Worm (Caenorhabditis elegans) whole organism, L1 larva: ENCODE results near the gene dnj-17.

Source experiments
- C04F5.9 ChIP-seq: sonication (generic microtip); optimal IDR thresholded peaks from 2 replicates; lab custom pipeline; 2016; ENCODE audit warnings: missing genetic modification characterization, missing compliant biosample characterization
- C16A3.4 ChIP-seq: fragments of 150-350 bp; optimal IDR thresholded peaks from 2 replicates; lab custom pipeline; 2014; ENCODE audit warnings: missing biosample characterization, missing genetic modification characterization
- alr-1 ChIP-seq: fragments of 200-800 bp; sonication (Bioruptor generic); optimal IDR thresholded peaks from 2 replicates; lab custom pipeline; 2018; ENCODE audit warnings: borderline replicate concordance, mild to moderate bottlenecking, missing genetic modification characterization, missing compliant biosample characterization
- aly-2 ChIP-seq: fragments of 150-350 bp; optimal IDR thresholded peaks from 2 replicates; lab custom pipeline; 2014; ENCODE audit warnings: missing biosample characterization, missing genetic modification characterization
- ama-1 ChIP-seq: fragments of 150-350 bp; optimal IDR thresholded peaks from 2 replicates; lab custom pipeline; 2014
- blmp-1 ChIP-seq: fragments of 150-350 bp; optimal IDR thresholded peaks from 2 replicates; lab custom pipeline; 2014; ENCODE audit warnings: missing biosample characterization, missing genetic modification characterization
- ceh-8 ChIP-seq: fragments of 200-800 bp; sonication (Bioruptor generic); optimal IDR thresholded peaks from 2 replicates; lab custom pipeline; 2018; ENCODE audit warnings: mild to moderate bottlenecking, missing genetic modification characterization, moderate library complexity, missing compliant biosample characterization
- ceh-82 ChIP-seq, 3 experiments: fragments of 150-350 bp in 1 of 3; sonication (generic microtip) in 2 of 3; optimal IDR thresholded peaks; 2 replicates each; lab custom pipeline; 2014 to 2017; ENCODE audit warnings: missing biosample characterization in 3 of 3, missing genetic modification characterization in 3 of 3
- dsc-1 ChIP-seq: sonication (generic microtip); optimal IDR thresholded peaks from 2 replicates; lab custom pipeline; 2016; ENCODE audit warnings: mild to moderate bottlenecking, missing genetic modification characterization, missing compliant biosample characterization
- efl-1 ChIP-seq, 4 experiments: fragments of 150-350 bp; optimal IDR thresholded peaks in 3 of 4; peaks in 1 of 4; 1 replicate in 1 of 4; 2 replicates in 3 of 4; lab custom pipeline; 2014; ENCODE audit warnings: missing biosample characterization in 2 of 4, missing genetic modification characterization in 2 of 4, missing genetic modification reagents in 2 of 4
- egl-13 ChIP-seq: sonication (generic microtip); optimal IDR thresholded peaks from 2 replicates; lab custom pipeline; 2016; ENCODE audit warnings: missing genotype, missing genetic modification reagents, missing genetic modification characterization, missing compliant biosample characterization
- egl-27 ChIP-seq, 2 experiments: fragments of 150-350 bp in 1 of 2; sonication (generic microtip); optimal IDR thresholded peaks; 3 replicates each; lab custom pipeline; 2017 to 2018; ENCODE audit warnings: missing biosample characterization in 2 of 2, missing genetic modification characterization in 2 of 2, missing genetic modification reagents in 2 of 2
- elt-2 ChIP-seq: sonication (generic microtip); optimal IDR thresholded peaks from 2 replicates; lab custom pipeline; 2016; ENCODE audit warnings: missing genetic modification characterization, mild to moderate bottlenecking, inconsistent platforms, missing compliant biosample characterization, missing genetic modification reagents
- elt-3 ChIP-seq, 6 experiments: fragments of 150-350 bp in 1 of 6; sonication (generic microtip); optimal IDR thresholded peaks; 2 replicates each; lab custom pipeline; 2017 to 2018; ENCODE audit warnings: missing biosample characterization in 6 of 6, missing genetic modification characterization in 6 of 6, inconsistent platforms in 1 of 6
- fkh-10 ChIP-seq: sonication (generic microtip); optimal IDR thresholded peaks from 2 replicates; lab custom pipeline; 2017; ENCODE audit warnings: missing biosample characterization, missing genetic modification reagents, missing genetic modification characterization
- fkh-4 ChIP-seq: sonication (generic microtip); optimal IDR thresholded peaks from 2 replicates; lab custom pipeline; 2016; ENCODE audit warnings: missing compliant biosample characterization, missing genetic modification characterization, borderline replicate concordance
- hlh-17 ChIP-seq: fragments of 200-800 bp; sonication (Bioruptor generic); optimal IDR thresholded peaks from 2 replicates; lab custom pipeline; 2018; ENCODE audit warnings: missing genetic modification characterization, mild to moderate bottlenecking, missing compliant biosample characterization, moderate library complexity, borderline replicate concordance
- irx-1 ChIP-seq: sonication (generic microtip); optimal IDR thresholded peaks from 2 replicates; lab custom pipeline; 2016; ENCODE audit warnings: missing genetic modification characterization, missing compliant biosample characterization
- isw-1 ChIP-seq: fragments of 200-800 bp; sonication (Bioruptor generic); IDR thresholded peaks from 2 replicates; pipeline ENCODE4 v1.3.6; 2022; ENCODE audit warnings: missing genetic modification characterization, missing compliant biosample characterization
- jun-1 ChIP-seq: fragments of 150-350 bp; optimal IDR thresholded peaks from 2 replicates; lab custom pipeline; 2014; ENCODE audit warnings: missing biosample characterization, missing genetic modification reagents, missing genetic modification characterization
- lin-14 ChIP-seq: fragments of 200-800 bp; sonication (Bioruptor generic); optimal IDR thresholded peaks from 2 replicates; lab custom pipeline; 2018; ENCODE audit warnings: mild to moderate bottlenecking, missing genetic modification characterization, moderate library complexity, missing compliant biosample characterization
- lin-35 ChIP-seq, 2 experiments: fragments of 150-350 bp; optimal IDR thresholded peaks; 2 replicates each; lab custom pipeline; 2014; ENCODE audit warnings: missing biosample characterization in 2 of 2, missing genetic modification characterization in 2 of 2, missing genetic modification reagents in 2 of 2
- lin-39 ChIP-seq: fragments of 150-350 bp; optimal IDR thresholded peaks from 2 replicates; lab custom pipeline; 2014; ENCODE audit warnings: missing biosample characterization, missing genetic modification reagents, missing genetic modification characterization
- lsy-2 ChIP-seq, 2 experiments: fragments of 150-350 bp; optimal IDR thresholded peaks; 2 replicates each; lab custom pipeline; 2014; ENCODE audit warnings: missing biosample characterization in 2 of 2, missing genetic modification characterization in 2 of 2
- mab-9 ChIP-seq: fragments of 200-800 bp; sonication (Bioruptor generic); IDR thresholded peaks from 2 replicates; pipeline ENCODE4 v1.3.6; 2022; ENCODE audit warnings: missing genetic modification reagents, missing genetic modification characterization, missing compliant biosample characterization
- mdl-1 ChIP-seq, 2 experiments: fragments of 150-350 bp; optimal IDR thresholded peaks; 2 replicates each; lab custom pipeline; 2014 to 2017; ENCODE audit warnings: missing biosample characterization in 2 of 2, missing genetic modification characterization in 2 of 2, inconsistent platforms in 1 of 2
- mef-2 ChIP-seq: fragments of 150-350 bp; optimal IDR thresholded peaks from 2 replicates; lab custom pipeline; 2014; ENCODE audit warnings: missing biosample characterization, missing genetic modification characterization
- mep-1 ChIP-seq: fragments of 150-350 bp; optimal IDR thresholded peaks from 2 replicates; lab custom pipeline; 2014; ENCODE audit warnings: missing biosample characterization, missing genetic modification characterization
- nhr-19 ChIP-seq: fragments of 200-800 bp; sonication (Bioruptor generic); conservative IDR thresholded peaks from 2 replicates; pipeline ENCODE4 v1.3.6; 2022; ENCODE audit warnings: missing genetic modification characterization, missing compliant biosample characterization
- nhr-20 ChIP-seq: sonication (generic microtip); optimal IDR thresholded peaks from 2 replicates; lab custom pipeline; 2016; ENCODE audit warnings: mild to moderate bottlenecking, missing genetic modification characterization, missing compliant biosample characterization
- nhr-47 ChIP-seq: sonication (generic microtip); optimal IDR thresholded peaks from 2 replicates; lab custom pipeline; 2016; ENCODE audit warnings: mild to moderate bottlenecking, missing genetic modification characterization, moderate library complexity, missing compliant biosample characterization
- nhr-77 ChIP-seq: fragments of 150-350 bp; optimal IDR thresholded peaks from 2 replicates; lab custom pipeline; 2014; ENCODE audit warnings: missing biosample characterization, missing genetic modification characterization
- nhr-84 ChIP-seq: sonication (generic microtip); optimal IDR thresholded peaks from 2 replicates; lab custom pipeline; 2017; ENCODE audit warnings: missing biosample characterization, missing genetic modification characterization
- pag-3 ChIP-seq: sonication (generic microtip); optimal IDR thresholded peaks from 2 replicates; lab custom pipeline; 2017; ENCODE audit warnings: missing genetic modification characterization, mild to moderate bottlenecking, missing compliant biosample characterization, antibody characterized with exemption, borderline replicate concordance; ENCODE audit not compliant: insufficient read depth
- pax-3 ChIP-seq: fragments of 200-800 bp; sonication (Bioruptor generic); optimal IDR thresholded peaks from 2 replicates; lab custom pipeline; 2018; ENCODE audit warnings: mild to moderate bottlenecking, missing genetic modification characterization, moderate library complexity, missing compliant biosample characterization
- pqm-1 ChIP-seq: sonication (generic microtip); optimal IDR thresholded peaks from 3 replicates; lab custom pipeline; 2017; ENCODE audit warnings: missing biosample characterization, missing genetic modification characterization
- rnt-1 ChIP-seq: sonication (generic microtip); optimal IDR thresholded peaks from 2 replicates; lab custom pipeline; 2016; ENCODE audit warnings: mild to moderate bottlenecking, missing genetic modification characterization, moderate library complexity, missing compliant biosample characterization
- sptf-1 ChIP-seq: fragments of 150-350 bp; optimal IDR thresholded peaks from 2 replicates; lab custom pipeline; 2014; ENCODE audit warnings: missing biosample characterization, missing genetic modification characterization
- tbx-2 ChIP-seq: sonication (generic microtip); optimal IDR thresholded peaks from 2 replicates; lab custom pipeline; 2016; ENCODE audit warnings: missing genetic modification characterization, missing compliant biosample characterization
- tlp-1 ChIP-seq: fragments of 150-350 bp; optimal IDR thresholded peaks from 2 replicates; lab custom pipeline; 2014; ENCODE audit warnings: missing biosample characterization, missing genetic modification characterization
- unc-130 ChIP-seq: fragments of 150-350 bp; optimal IDR thresholded peaks from 2 replicates; lab custom pipeline; 2017; ENCODE audit warnings: missing biosample characterization, missing genetic modification characterization, inconsistent platforms
- unc-98 ChIP-seq: fragments of 200-800 bp; sonication (Bioruptor generic); IDR thresholded peaks from 2 replicates; pipeline ENCODE4 v1.3.6; 2022; ENCODE audit warnings: missing genetic modification characterization, missing compliant biosample characterization
- vab-15 ChIP-seq: sonication (generic microtip); optimal IDR thresholded peaks from 2 replicates; lab custom pipeline; 2017; ENCODE audit warnings: missing genotype, mild to moderate bottlenecking, missing genetic modification characterization, missing compliant biosample characterization
- xbp-1 ChIP-seq: sonication (generic microtip); optimal IDR thresholded peaks from 2 replicates; lab custom pipeline; 2016; ENCODE audit warnings: missing genetic modification characterization, missing compliant biosample characterization
- zip-4 ChIP-seq: fragments of 200-800 bp; sonication (Bioruptor generic); optimal IDR thresholded peaks from 2 replicates; lab custom pipeline; 2018; ENCODE audit warnings: mild to moderate bottlenecking, missing genetic modification characterization, moderate library complexity, missing compliant biosample characterization
- ztf-11 ChIP-seq, 2 experiments: sonication (generic microtip); optimal IDR thresholded peaks; 2 replicates each; lab custom pipeline; 2016 to 2017; ENCODE audit warnings: missing genetic modification characterization in 2 of 2, missing biosample characterization in 1 of 2, missing compliant biosample characterization in 1 of 2

The dnj-17 gene

ce11 chrIII:13409498-13409897 lies 16.4 kb upstream of the dnj-17 start, which contains the start of gene myo-6:
Gene myo-6 (plus strand): TSS chrIII:13409798.
- TF ChIP-seq xbp-1 (tag; lab: Kevin White, UChicago) (no peak), lin-39 (tag; lab: Kevin White, UChicago) (no peak), efl-1 (optimal IDR thresholded peaks at IDR 0.05; lab: Kevin White, UChicago) (no peak), efl-1 (GFP tag; optimal IDR thresholded peaks at IDR 0.05 in 1 of 2; lab: Kevin White, UChicago) (peak in 1 of 2 experiments; percentile 86), tlp-1 (tag; lab: Kevin White, UChicago) (no peak), nhr-77 (tag; lab: Kevin White, UChicago) (peak; percentile 4), pqm-1 (tag; lab: Kevin White, UChicago) (no peak), fkh-4 (no peak), rnt-1 (tag; lab: Kevin White, UChicago) (peak; percentile 37)
- TF ChIP-seq, all 84 proteins: peak for 3

- TF ChIP-seq tbx-2 (tag; lab: Kevin White, UChicago) (no peak), vab-15 (tag; lab: Kevin White, UChicago) (no peak), sptf-1 (tag; lab: Kevin White, UChicago) (no peak), pax-3 (tag; lab: Kevin White, UChicago) (no peak), ceh-8 (no peak), efl-1 (optimal IDR thresholded peaks at IDR 0.05; lab: Kevin White, UChicago) (no peak), efl-1 (GFP tag; optimal IDR thresholded peaks at IDR 0.05 in 1 of 2; lab: Kevin White, UChicago) (no peak), irx-1 (tag; lab: Kevin White, UChicago) (no peak), nhr-20 (tag; lab: Kevin White, UChicago) (no peak), mdl-1 (tag; optimal IDR thresholded peaks at IDR 0.05; lab: Kevin White, UChicago) (no peak), mab-9 (GFP tag; lab: Robert Waterston, UW) (no peak), nhr-19 (GFP tag; lab: Robert Waterston, UW) (no peak), unc-98 (no peak)
Measured at ce11 chrIII:13405504-13405903, 12.4 kb upstream of the dnj-17 start, which contains the start of gene nas-1. Gene nas-1 (plus strand): TSS chrIII:13405804.

ce11 chrIII:13404418-13404817 lies 11.3 kb upstream of the dnj-17 start, which contains the start of gene ttr-52:
Gene ttr-52 (plus strand): TSS chrIII:13404718.
- no peak for TF ChIP-seq zip-4 (GFP tag; lab: Kevin White, UChicago)
- TF ChIP-seq nhr-47 (tag; lab: Kevin White, UChicago): no peak
- no peak for TF ChIP-seq lin-35 (GFP tag; optimal IDR thresholded peaks at IDR 0.05; lab: Kevin White, UChicago)
- no peak for TF ChIP-seq alr-1
- TF ChIP-seq mep-1 (tag; lab: Kevin White, UChicago): no peak
- TF ChIP-seq egl-27 (tag; optimal IDR thresholded peaks at IDR 0.05; lab: Kevin White, UChicago): no peak
- no peak for TF ChIP-seq unc-130 (tag; lab: Kevin White, UChicago)
- TF ChIP-seq tbx-2 (tag; lab: Kevin White, UChicago): no peak
- TF ChIP-seq aly-2 (tag; lab: Kevin White, UChicago): no peak
- no peak for TF ChIP-seq fkh-10 (GFP tag; lab: Kevin White, UChicago)
- TF ChIP-seq mef-2: no peak
- TF ChIP-seq ceh-82 (tag; optimal IDR thresholded peaks at IDR 0.05; lab: Kevin White, UChicago): no peak
- TF ChIP-seq lin-14 (GFP tag; lab: Kevin White, UChicago): no peak
- no peak for TF ChIP-seq egl-13 (tag; lab: Kevin White, UChicago)
- TF ChIP-seq pax-3 (tag; lab: Kevin White, UChicago): no peak
- TF ChIP-seq pqm-1 (tag; lab: Kevin White, UChicago): no peak
- TF ChIP-seq pag-3 (tag; lab: Kevin White, UChicago): no peak
- TF ChIP-seq blmp-1 (tag; lab: Kevin White, UChicago): no peak
- no peak for TF ChIP-seq fkh-4
- no peak for TF ChIP-seq C16A3.4

- no peak for TF ChIP-seq xbp-1 (tag; lab: Kevin White, UChicago)
- TF ChIP-seq hlh-17 (GFP tag; lab: Kevin White, UChicago): no peak
- TF ChIP-seq aly-2 (tag; lab: Kevin White, UChicago): no peak
- no peak for TF ChIP-seq ama-1 (lab: Kevin White, UChicago)
- TF ChIP-seq jun-1: no peak
- TF ChIP-seq ztf-11 (tag; optimal IDR thresholded peaks at IDR 0.05; lab: Kevin White, UChicago): no peak
- no peak for TF ChIP-seq dsc-1 (tag; lab: Kevin White, UChicago)
- no peak for TF ChIP-seq pax-3 (tag; lab: Kevin White, UChicago)
- TF ChIP-seq elt-3 (tag; optimal IDR thresholded peaks at IDR 0.05; lab: Kevin White, UChicago): no peak
- no peak for TF ChIP-seq elt-2 (tag; lab: Kevin White, UChicago)
- TF ChIP-seq lsy-2 (tag; optimal IDR thresholded peaks at IDR 0.05; lab: Kevin White, UChicago): no peak
- TF ChIP-seq nhr-84 (tag; lab: Kevin White, UChicago): no peak
- no peak for TF ChIP-seq C04F5.9 (tag; lab: Kevin White, UChicago)
- no peak for TF ChIP-seq pag-3 (tag; lab: Kevin White, UChicago)
- TF ChIP-seq isw-1 (GFP tag; lab: Robert Waterston, UW): no peak
Measured at ce11 chrIII:13402934-13403333, 9.8 kb upstream of the dnj-17 start, which contains the start of gene mig-18. Gene mig-18 (plus strand): TSS chrIII:13403234.
